Worm (Caenorhabditis elegans): ENCODE data around the gene ZC395.11.

ce11 chrIII:5274250-5274649, 11.9 kb downstream of the ZC395.11 start:
- TF ChIP-seq him-1 (tag; optimal IDR thresholded peaks at IDR 0.05) (no peak), W03F9.2 (tag; optimal IDR thresholded peaks at IDR 0.05) (no peak), dao-5 (tag; optimal IDR thresholded peaks at IDR 0.05) (no peak)

Measured in whole organism, L4/young adult.